Fruit fly (Drosophila melanogaster): ENCODE data around the gene Hr78.

Hr78 gene

dm6 chr3L:21516716-21517266 is 19.5 kb upstream of the Hr78 start:
- TF ChIP-seq CG14711 (tag; optimal IDR thresholded peaks at IDR 0.05) (peak; percentile 47), tj (GFP tag; optimal IDR thresholded peaks at IDR 0.05) (no peak), CG7045 (GFP tag; optimal IDR thresholded peaks at IDR 0.05) (no peak), ovo (GFP tag; optimal IDR thresholded peaks at IDR 0.05) (no peak), CG33017 (tag; optimal IDR thresholded peaks at IDR 0.05) (no peak), cic (GFP tag; optimal IDR thresholded peaks at IDR 0.05) (peak; percentile 28), CG12768 (GFP tag; optimal IDR thresholded peaks at IDR 0.05) (peak; percentile 45), toe (GFP tag; optimal IDR thresholded peaks at IDR 0.05) (no peak), Hr96 (GFP tag; optimal IDR thresholded peaks at IDR 0.05) (peak; percentile 39), CG1620 (GFP tag; optimal IDR thresholded peaks at IDR 0.05) (no peak), pad (GFP tag; optimal IDR thresholded peaks at IDR 0.05) (peak; percentile 25), CG11617 (GFP tag; optimal IDR thresholded peaks at IDR 0.05) (peak; percentile 19), CG7101 (tag; optimal IDR thresholded peaks at IDR 0.05) (peak; percentile 65), Mnt (GFP tag; optimal IDR thresholded peaks at IDR 0.05) (peak; percentile 27), cnc (optimal IDR thresholded peaks at IDR 0.05) (no peak), CG5204 (GFP tag; optimal IDR thresholded peaks at IDR 0.05) (no peak), kay (GFP tag; ENCODE audit: borderline replicate concordance) (peak; percentile 88), Clk (GFP tag; optimal IDR thresholded peaks at IDR 0.05) (no peak), Crg-1 (GFP tag; optimal IDR thresholded peaks at IDR 0.05) (peak; percentile 46), bab1 (GFP tag; optimal IDR thresholded peaks at IDR 0.05) (peak; percentile 25)

- peak; percentile 75 for TF ChIP-seq tj (GFP tag; optimal IDR thresholded peaks at IDR 0.05)
- peak; percentile 60 for TF ChIP-seq CG1620 (GFP tag; optimal IDR thresholded peaks at IDR 0.05)
- TF ChIP-seq ovo (GFP tag; optimal IDR thresholded peaks at IDR 0.05) = peak; percentile 86
- TF ChIP-seq toe (GFP tag; optimal IDR thresholded peaks at IDR 0.05) = peak; percentile 85
- TF ChIP-seq pad (GFP tag; optimal IDR thresholded peaks at IDR 0.05) = peak; percentile 82
- peak; percentile 93 for TF ChIP-seq CG12768 (GFP tag; optimal IDR thresholded peaks at IDR 0.05)
- TF ChIP-seq Crg-1 (GFP tag; optimal IDR thresholded peaks at IDR 0.05) = peak; percentile 84
- TF ChIP-seq CG5204 (GFP tag; optimal IDR thresholded peaks at IDR 0.05) = peak; percentile 84
- TF ChIP-seq CG7101 (tag; optimal IDR thresholded peaks at IDR 0.05) = peak; percentile 92
- TF ChIP-seq cnc (optimal IDR thresholded peaks at IDR 0.05) = no peak
- TF ChIP-seq cic (GFP tag; optimal IDR thresholded peaks at IDR 0.05) = peak; percentile 59
- TF ChIP-seq Clk (GFP tag; optimal IDR thresholded peaks at IDR 0.05) = peak; percentile 70
- TF ChIP-seq kay (GFP tag; ENCODE audit: borderline replicate concordance) = peak; percentile 86
- peak; percentile 94 for TF ChIP-seq CG7045 (GFP tag; optimal IDR thresholded peaks at IDR 0.05)
- TF ChIP-seq CG14711 (tag; optimal IDR thresholded peaks at IDR 0.05) = peak; percentile 83
- peak; percentile 74 for TF ChIP-seq Hr96 (GFP tag; optimal IDR thresholded peaks at IDR 0.05)
- peak; percentile 89 for TF ChIP-seq CG33017 (tag; optimal IDR thresholded peaks at IDR 0.05)
- TF ChIP-seq CG11617 (GFP tag; optimal IDR thresholded peaks at IDR 0.05) = peak; percentile 95
- TF ChIP-seq bab1 (GFP tag; optimal IDR thresholded peaks at IDR 0.05) = peak; percentile 91
- TF ChIP-seq Mnt (GFP tag; optimal IDR thresholded peaks at IDR 0.05) = peak; percentile 58
These were observed 18.8 kb upstream of the Hr78 start, which contains the start of the genes SAK and Cdk12 for dm6 chr3L:21515823-21516715. Gene SAK, minus strand, starts transcription at chr3L:21515887. Gene Cdk12, plus strand, starts transcription at chr3L:21516306.

dm6 chr3L:21509488-21510122 is 12.3 kb upstream of the Hr78 start:
- no peak for TF ChIP-seq kay (GFP tag; ENCODE audit: borderline replicate concordance)
- no peak for TF ChIP-seq Hr96 (GFP tag; optimal IDR thresholded peaks at IDR 0.05)
- peak; percentile 51 for TF ChIP-seq CG11617 (GFP tag; optimal IDR thresholded peaks at IDR 0.05)

dm6 chr3L:21508621-21509020 is 11.3 kb upstream of the Hr78 start:
- TF ChIP-seq CG1620 (GFP tag; optimal IDR thresholded peaks at IDR 0.05) (no peak), Hr96 (GFP tag; optimal IDR thresholded peaks at IDR 0.05) (no peak), Mnt (GFP tag; optimal IDR thresholded peaks at IDR 0.05) (no peak), ovo (GFP tag; optimal IDR thresholded peaks at IDR 0.05) (no peak), toe (GFP tag; optimal IDR thresholded peaks at IDR 0.05) (no peak), CG5204 (GFP tag; optimal IDR thresholded peaks at IDR 0.05) (no peak), CG7045 (GFP tag; optimal IDR thresholded peaks at IDR 0.05) (no peak), kay (GFP tag; ENCODE audit: borderline replicate concordance) (no peak), bab1 (GFP tag; optimal IDR thresholded peaks at IDR 0.05) (no peak), Clk (GFP tag; optimal IDR thresholded peaks at IDR 0.05) (no peak), CG14711 (tag; optimal IDR thresholded peaks at IDR 0.05) (no peak), CG11617 (GFP tag; optimal IDR thresholded peaks at IDR 0.05) (no peak), CG12768 (GFP tag; optimal IDR thresholded peaks at IDR 0.05) (no peak), cic (GFP tag; optimal IDR thresholded peaks at IDR 0.05) (no peak), pad (GFP tag; optimal IDR thresholded peaks at IDR 0.05) (no peak), cnc (optimal IDR thresholded peaks at IDR 0.05) (no peak), tj (GFP tag; optimal IDR thresholded peaks at IDR 0.05) (no peak), CG7101 (tag; optimal IDR thresholded peaks at IDR 0.05) (no peak), Crg-1 (GFP tag; optimal IDR thresholded peaks at IDR 0.05) (no peak)

dm6 chr3L:21507955-21508354 is 10.7 kb upstream of the Hr78 start:
- TF ChIP-seq CG33017 (tag; optimal IDR thresholded peaks at IDR 0.05) (no peak), cnc (optimal IDR thresholded peaks at IDR 0.05) (no peak), pad (GFP tag; optimal IDR thresholded peaks at IDR 0.05) (no peak), Hr96 (GFP tag; optimal IDR thresholded peaks at IDR 0.05) (no peak), toe (GFP tag; optimal IDR thresholded peaks at IDR 0.05) (no peak), CG12768 (GFP tag; optimal IDR thresholded peaks at IDR 0.05) (no peak), bab1 (GFP tag; optimal IDR thresholded peaks at IDR 0.05) (no peak), cic (GFP tag; optimal IDR thresholded peaks at IDR 0.05) (no peak), CG1620 (GFP tag; optimal IDR thresholded peaks at IDR 0.05) (no peak)

Measured in whole organism, adult.